Fruit fly (Drosophila melanogaster) whole organism, pupa: ENCODE measurements around the gene CG43131.
A peak's percentile ranks its signal among the peaks of the same experiment; 100 is the strongest.

Source experiments
- CG10348 ChIP-seq: fragments of 200-800 bp; sonication (Bioruptor generic); IDR thresholded peaks from 2 replicates; pipeline ENCODE4 v1.3.6; 2022; ENCODE audit warnings: missing biosample characterization, missing genetic modification characterization
- CG12605 ChIP-seq: fragments of 200-800 bp; sonication (Bioruptor generic); IDR thresholded peaks from 2 replicates; pipeline ENCODE4 v1.3.6; 2022; ENCODE audit warnings: missing biosample characterization, missing genetic modification characterization
- CG13204 ChIP-seq: fragments of 200-800 bp; sonication (Bioruptor generic); optimal IDR thresholded peaks from 2 replicates; lab custom pipeline; 2018; ENCODE audit warnings: missing biosample characterization, mild to moderate bottlenecking, missing genetic modification characterization, moderate library complexity
- CG14655 ChIP-seq: fragments of 200-800 bp; sonication (Bioruptor generic); optimal IDR thresholded peaks from 3 replicates; lab custom pipeline; 2017; ENCODE audit warnings: mild to moderate bottlenecking, missing biosample characterization, missing genetic modification reagents, missing genetic modification characterization
- CG15710 ChIP-seq: fragments of 200-800 bp; sonication (Bioruptor generic); optimal IDR thresholded peaks from 2 replicates; lab custom pipeline; 2018; ENCODE audit warnings: missing biosample characterization, mild to moderate bottlenecking, missing genetic modification characterization, moderate library complexity
- CG17806 ChIP-seq: fragments of 200-800 bp; sonication (Bioruptor generic); optimal IDR thresholded peaks from 2 replicates; lab custom pipeline; 2018; ENCODE audit warnings: missing biosample characterization, mild to moderate bottlenecking, missing genetic modification characterization, moderate library complexity
- CG32121 ChIP-seq: fragments of 200-800 bp; sonication (Bioruptor generic); IDR thresholded peaks from 2 replicates; pipeline ENCODE4 v1.3.6; 2022; ENCODE audit warnings: missing biosample characterization, missing genetic modification characterization
- CG34367 ChIP-seq: fragments of 200-800 bp; sonication (Bioruptor generic); optimal IDR thresholded peaks from 2 replicates; lab custom pipeline; 2018; ENCODE audit warnings: missing biosample characterization, mild to moderate bottlenecking, missing genetic modification characterization
- CG4496 ChIP-seq: fragments of 200-800 bp; sonication (Bioruptor generic); IDR thresholded peaks from 3 replicates; pipeline ENCODE4 v1.3.6; 2022; ENCODE audit warnings: missing biosample characterization, missing genetic modification characterization
- CG8159 ChIP-seq: fragments of 200-800 bp; sonication (Bioruptor generic); optimal IDR thresholded peaks from 3 replicates; lab custom pipeline; 2018; ENCODE audit warnings: missing biosample characterization, mild to moderate bottlenecking, missing genetic modification characterization, moderate library complexity
- CG8301 ChIP-seq: fragments of 200-800 bp; sonication (Bioruptor generic); optimal IDR thresholded peaks from 2 replicates; lab custom pipeline; 2018; ENCODE audit warnings: missing biosample characterization, mild to moderate bottlenecking, missing genetic modification characterization
- CG9948 ChIP-seq: fragments of 200-800 bp; sonication (Bioruptor generic); optimal IDR thresholded peaks from 2 replicates; lab custom pipeline; 2018; ENCODE audit warnings: missing biosample characterization, mild to moderate bottlenecking, missing genetic modification characterization, moderate library complexity
- D1 ChIP-seq: fragments of 200-800 bp; sonication (Bioruptor generic); optimal IDR thresholded peaks from 2 replicates; lab custom pipeline; 2018; ENCODE audit warnings: missing biosample characterization, mild to moderate bottlenecking, missing genetic modification characterization, moderate library complexity
- EcR ChIP-seq: fragments of 200-800 bp; sonication (Bioruptor generic); optimal IDR thresholded peaks from 3 replicates; lab custom pipeline; 2019; ENCODE audit warnings: missing biosample characterization, missing genetic modification characterization, mild to moderate bottlenecking, moderate library complexity, missing genetic modification reagents
- Ets98B ChIP-seq: fragments of 200-800 bp; sonication (Bioruptor generic); IDR thresholded peaks from 2 replicates; pipeline ENCODE4 v1.3.6; 2022; ENCODE audit warnings: missing biosample characterization, missing genetic modification characterization
- Pif1A ChIP-seq: fragments of 200-800 bp; sonication (Bioruptor generic); optimal IDR thresholded peaks from 3 replicates; lab custom pipeline; 2016; ENCODE audit warnings: missing biosample characterization, missing genetic modification characterization
- Pif1B ChIP-seq: fragments of 200-800 bp; sonication (Bioruptor generic); optimal IDR thresholded peaks from 3 replicates; lab custom pipeline; 2016; ENCODE audit warnings: missing biosample characterization, missing genetic modification characterization
- Snoo ChIP-seq: fragments of 200-800 bp; sonication (Bioruptor generic); optimal IDR thresholded peaks from 3 replicates; lab custom pipeline; 2017; ENCODE audit warnings: missing biosample characterization, mild to moderate bottlenecking, missing genetic modification characterization, inconsistent platforms
- fd96Ca ChIP-seq: fragments of 200-800 bp; sonication (Bioruptor generic); IDR thresholded peaks from 3 replicates; pipeline ENCODE4 v1.3.6; 2022; ENCODE audit warnings: missing biosample characterization, missing genetic modification characterization
- gl ChIP-seq: fragments of 200-800 bp; sonication (Bioruptor generic); optimal IDR thresholded peaks from 2 replicates; lab custom pipeline; 2018; ENCODE audit warnings: missing biosample characterization, mild to moderate bottlenecking, missing genetic modification characterization
- rn ChIP-seq: fragments of 200-800 bp; sonication (Bioruptor generic); IDR thresholded peaks from 2 replicates; pipeline ENCODE4 v1.3.6; 2022; ENCODE audit warnings: missing biosample characterization, missing genetic modification characterization

The CG43131 gene

dm6 chr3R:5124928-5125327, 15.9 kb upstream of the CG43131 start:
- TF ChIP-seq CG15710 (no peak), Pif1B (GFP tag; lab: Kevin White, UChicago) (no peak), CG12605 (GFP tag; lab: Robert Waterston, UW) (no peak)

- TF ChIP-seq CG17806 (no peak), EcR (GFP tag; lab: Kevin White, UChicago) (no peak), fd96Ca (no peak)
Measured at dm6 chr3R:5122266-5123096, 13.5 kb upstream of the CG43131 start.

dm6 chr3R:5120461-5121214, 11.7 kb upstream of the CG43131 start:
- TF ChIP-seq EcR (GFP tag; lab: Kevin White, UChicago), result no peak
- TF ChIP-seq CG17806, result peak; percentile 87
- peak; percentile 90 for TF ChIP-seq CG14655 (GFP tag; lab: Kevin White, UChicago)
- TF ChIP-seq D1 (tag; lab: Kevin White, UChicago), result peak; percentile 34
- peak; percentile 90 for TF ChIP-seq CG9948 (tag; lab: Kevin White, UChicago)
- TF ChIP-seq Ets98B (GFP tag; lab: Robert Waterston, UW), result peak; percentile 62
- peak; percentile 81 for TF ChIP-seq CG15710
- peak; percentile 82 for TF ChIP-seq CG4496 (GFP tag; lab: Robert Waterston, UW)
- TF ChIP-seq gl (tag; lab: Kevin White, UChicago), result peak; percentile 82
- TF ChIP-seq Pif1B (GFP tag; lab: Kevin White, UChicago), result peak; percentile 77
- TF ChIP-seq CG8301 (tag; lab: Kevin White, UChicago), result peak; percentile 81
- TF ChIP-seq Pif1A, result peak; percentile 78
- peak; percentile 81 for TF ChIP-seq CG8159 (tag; lab: Kevin White, UChicago)
- TF ChIP-seq CG34367, result peak; percentile 84
- peak; percentile 43 for TF ChIP-seq CG13204
- TF ChIP-seq Snoo (tag; lab: Kevin White, UChicago), result peak; percentile 2
- no peak for TF ChIP-seq CG10348 (GFP tag; lab: Robert Waterston, UW)
- TF ChIP-seq CG32121 (GFP tag; lab: Robert Waterston, UW), result no peak
- TF ChIP-seq CG12605 (GFP tag; lab: Robert Waterston, UW), result peak; percentile 49; the same call in 1 of the 2 replicates
- peak; percentile 85 for TF ChIP-seq fd96Ca
- no peak for TF ChIP-seq rn (GFP tag; lab: Robert Waterston, UW)

- peak; percentile 24 for TF ChIP-seq Pif1B (GFP tag; lab: Kevin White, UChicago)
- TF ChIP-seq EcR (GFP tag; lab: Kevin White, UChicago), result no peak
- TF ChIP-seq D1 (tag; lab: Kevin White, UChicago), result no peak
- TF ChIP-seq Snoo (tag; lab: Kevin White, UChicago), result no peak
- peak; percentile 60 for TF ChIP-seq CG8159 (tag; lab: Kevin White, UChicago)
- TF ChIP-seq Ets98B (GFP tag; lab: Robert Waterston, UW), result no peak
- peak; percentile 4 for TF ChIP-seq Pif1A
- no peak for TF ChIP-seq CG10348 (GFP tag; lab: Robert Waterston, UW)
- TF ChIP-seq rn (GFP tag; lab: Robert Waterston, UW), result no peak
- TF ChIP-seq CG34367, result peak; percentile 39
- no peak for TF ChIP-seq fd96Ca
- no peak for TF ChIP-seq CG32121 (GFP tag; lab: Robert Waterston, UW)
- TF ChIP-seq CG17806, result peak; percentile 66
- TF ChIP-seq CG9948 (tag; lab: Kevin White, UChicago), result peak; percentile 43
- TF ChIP-seq CG4496 (GFP tag; lab: Robert Waterston, UW), result 0 out of 3 replicates have a peak, but pooled peaks have one; percentile 28
- TF ChIP-seq gl (tag; lab: Kevin White, UChicago), result no peak
- TF ChIP-seq CG8301 (tag; lab: Kevin White, UChicago), result peak; percentile 13
- TF ChIP-seq CG13204, result no peak
- TF ChIP-seq CG15710, result peak; percentile 40
- no peak for TF ChIP-seq CG12605 (GFP tag; lab: Robert Waterston, UW)
- TF ChIP-seq CG14655 (GFP tag; lab: Kevin White, UChicago), result peak; percentile 35
Measured at dm6 chr3R:5118185-5118584, 9.2 kb upstream of the CG43131 start.

- TF ChIP-seq CG32121 (GFP tag; lab: Robert Waterston, UW) (no peak), D1 (tag; lab: Kevin White, UChicago) (no peak), rn (GFP tag; lab: Robert Waterston, UW) (no peak), Pif1A (no peak), Ets98B (GFP tag; lab: Robert Waterston, UW) (no peak), gl (tag; lab: Kevin White, UChicago) (no peak)
Measured at dm6 chr3R:5116425-5116824, 7.4 kb upstream of the CG43131 start.

dm6 chr3R:5115448-5115847, 6.5 kb upstream of the CG43131 start:
- TF ChIP-seq CG14655 (GFP tag; lab: Kevin White, UChicago), result no peak
- no peak for TF ChIP-seq gl (tag; lab: Kevin White, UChicago)
- TF ChIP-seq CG12605 (GFP tag; lab: Robert Waterston, UW), result no peak
- TF ChIP-seq CG13204, result no peak
- TF ChIP-seq CG9948 (tag; lab: Kevin White, UChicago), result no peak
- no peak for TF ChIP-seq EcR (GFP tag; lab: Kevin White, UChicago)
- no peak for TF ChIP-seq fd96Ca
- no peak for TF ChIP-seq CG8159 (tag; lab: Kevin White, UChicago)
- no peak for TF ChIP-seq CG32121 (GFP tag; lab: Robert Waterston, UW)
- no peak for TF ChIP-seq CG8301 (tag; lab: Kevin White, UChicago)
